Worm (Caenorhabditis elegans) whole organism, midembryonic: ENCODE data around the gene madf-3.

Experiments
- T22C8.4 ChIP-seq: fragments of 200-800 bp; sonication (Bioruptor generic); IDR thresholded peaks from 2 replicates; pipeline ENCODE4 v1.3.6; 2022; ENCODE audit warnings: missing genetic modification characterization, missing compliant biosample characterization
- cog-1 ChIP-seq: sonication (generic microtip); optimal IDR thresholded peaks from 2 replicates; lab custom pipeline; 2016; ENCODE audit warnings: missing genetic modification characterization, missing compliant biosample characterization
- flt-1 ChIP-seq: fragments of 200-800 bp; sonication (Bioruptor generic); IDR thresholded peaks from 2 replicates; pipeline ENCODE4 v1.3.6; 2022; ENCODE audit warnings: missing genetic modification characterization, missing compliant biosample characterization
- klf-2 ChIP-seq: fragments of 200-800 bp; sonication (Bioruptor generic); conservative IDR thresholded peaks from 2 replicates; pipeline ENCODE4 v1.3.6; 2022; ENCODE audit warnings: missing genetic modification reagents, missing genetic modification characterization, missing compliant biosample characterization
- med-1 ChIP-seq: sonication (generic microtip); optimal IDR thresholded peaks from 2 replicates; lab custom pipeline; 2017; ENCODE audit warnings: missing genetic modification characterization, mild to moderate bottlenecking, missing compliant biosample characterization, antibody characterized with exemption, missing genetic modification reagents; ENCODE audit not compliant: insufficient read depth
- ref-1 ChIP-seq: fragments of 200-800 bp; sonication (Bioruptor generic); conservative IDR thresholded peaks from 2 replicates; pipeline ENCODE4 v1.3.6; 2022; ENCODE audit warnings: missing genetic modification reagents, missing genetic modification characterization, missing compliant biosample characterization
- tab-1 ChIP-seq: fragments of 200-800 bp; sonication (Bioruptor generic); IDR thresholded peaks from 2 replicates; pipeline ENCODE4 v1.3.6; 2022; ENCODE audit warnings: missing genetic modification characterization, missing compliant biosample characterization
- ztf-23 ChIP-seq: fragments of 200-800 bp; sonication (Bioruptor generic); IDR thresholded peaks from 2 replicates; pipeline ENCODE4 v1.3.6; 2022; ENCODE audit warnings: missing genetic modification reagents, missing genetic modification characterization, missing compliant biosample characterization
- ztf-29 ChIP-seq: fragments of 200-800 bp; sonication (Bioruptor generic); IDR thresholded peaks from 2 replicates; pipeline ENCODE4 v1.3.6; 2022; ENCODE audit warnings: missing genetic modification reagents, missing genetic modification characterization, missing compliant biosample characterization

- TF ChIP-seq ref-1 (GFP tag; lab: Robert Waterston, UW) (no peak), T22C8.4 (GFP tag; lab: Robert Waterston, UW) (no peak), ztf-23 (GFP tag; lab: Robert Waterston, UW) (no peak), cog-1 (tag; lab: Kevin White, UChicago) (no peak), flt-1 (GFP tag; lab: Robert Waterston, UW) (no peak), med-1 (GFP tag; lab: Kevin White, UChicago) (no peak), klf-2 (GFP tag; lab: Robert Waterston, UW) (no peak), tab-1 (GFP tag; lab: Robert Waterston, UW) (no peak), ztf-29 (GFP tag; lab: Robert Waterston, UW) (no peak)
Observed at ce11 chrII:4337731-4338130, 3.2 kb downstream of the madf-3 start.
